Fruit fly (Drosophila melanogaster) whole organism, embryonic: ENCODE measurements around the gene CG43693.

Experiments used
- Adf1 ChIP-seq: fragments of 200-800 bp; sonication (Bioruptor generic); IDR thresholded peaks from 2 replicates; pipeline ENCODE4 v1.3.6; 2022; ENCODE audit warnings: missing biosample characterization, missing genetic modification characterization
- Aef1 ChIP-seq: fragments of 200-800 bp; sonication (Bioruptor generic); IDR thresholded peaks from 3 replicates; pipeline ENCODE4 v1.3.6; 2022; ENCODE audit warnings: missing biosample characterization, missing genetic modification characterization
- CG13287 ChIP-seq: fragments of 200-800 bp; sonication (Bioruptor generic); IDR thresholded peaks from 2 replicates; pipeline ENCODE4 v1.3.6; 2022; ENCODE audit warnings: missing biosample characterization, missing genetic modification characterization; ENCODE audit not compliant: partially characterized antibody
- CG13624 ChIP-seq: fragments of 200-800 bp; sonication (Bioruptor generic); optimal IDR thresholded peaks from 2 replicates; lab custom pipeline; 2016; ENCODE audit warnings: missing biosample characterization, missing genetic modification characterization
- CG15514 ChIP-seq: fragments of 200-800 bp; sonication (Bioruptor generic); optimal IDR thresholded peaks from 3 replicates; lab custom pipeline; 2017; ENCODE audit warnings: missing biosample characterization, missing genetic modification characterization, mild to moderate bottlenecking, moderate library complexity, missing genetic modification reagents
- CG1832 ChIP-seq: fragments of 200-800 bp; sonication (Bioruptor generic); optimal IDR thresholded peaks from 2 replicates; lab custom pipeline; 2017; ENCODE audit warnings: missing biosample characterization, mild to moderate bottlenecking, missing genetic modification characterization, inconsistent platforms
- CG2199 ChIP-seq: fragments of 200-800 bp; sonication (Bioruptor generic); IDR thresholded peaks from 3 replicates; pipeline ENCODE4 v1.3.6; 2022; ENCODE audit warnings: missing biosample characterization, missing genetic modification characterization
- CG3163 ChIP-seq: fragments of 200-800 bp; sonication (Bioruptor generic); optimal IDR thresholded peaks from 3 replicates; lab custom pipeline; 2016; ENCODE audit warnings: missing biosample characterization, missing genetic modification characterization
- CG32532 ChIP-seq: fragments of 200-800 bp; sonication (Bioruptor generic); IDR thresholded peaks from 2 replicates; pipeline ENCODE4 v1.3.6; 2022; ENCODE audit warnings: missing biosample characterization, missing genetic modification characterization
- CG32767 ChIP-seq: fragments of 200-800 bp; sonication (Bioruptor generic); IDR thresholded peaks from 2 replicates; pipeline ENCODE4 v1.3.6; 2022; ENCODE audit warnings: missing biosample characterization, missing genetic modification characterization
- CG32772 ChIP-seq: fragments of 200-800 bp; sonication (Bioruptor generic); IDR thresholded peaks from 2 replicates; pipeline ENCODE4 v1.3.6; 2022; ENCODE audit warnings: missing biosample characterization, missing genetic modification characterization
- CG4360 ChIP-seq: fragments of 200-800 bp; sonication (Bioruptor generic); IDR thresholded peaks from 2 replicates; pipeline ENCODE4 v1.3.6; 2022; ENCODE audit warnings: missing biosample characterization, missing genetic modification characterization
- CG6791 ChIP-seq: fragments of 200-800 bp; sonication (Bioruptor generic); IDR thresholded peaks from 3 replicates; pipeline ENCODE4 v1.3.6; 2022; ENCODE audit warnings: missing biosample characterization, missing genetic modification characterization; ENCODE audit not compliant: partially characterized antibody
- CG9876 ChIP-seq: fragments of 200-800 bp; sonication (Bioruptor generic); optimal IDR thresholded peaks from 2 replicates; lab custom pipeline; 2016; ENCODE audit warnings: missing biosample characterization, missing genetic modification characterization
- CTCF ChIP-seq: fragments of 200-800 bp; sonication (Bioruptor generic); optimal IDR thresholded peaks from 2 replicates; lab custom pipeline; 2017; ENCODE audit warnings: missing biosample characterization, mild to moderate bottlenecking, missing genetic modification characterization, moderate library complexity
- D19B ChIP-seq: fragments of 200-800 bp; sonication (Bioruptor generic); optimal IDR thresholded peaks from 2 replicates; lab custom pipeline; 2017; ENCODE audit warnings: missing biosample characterization, mild to moderate bottlenecking, missing genetic modification characterization
- Deaf1 ChIP-seq: fragments of 200-800 bp; optimal IDR thresholded peaks from 3 replicates; lab custom pipeline; 2019; ENCODE audit warnings: missing biosample characterization, mild to moderate bottlenecking, missing genetic modification characterization, moderate library complexity
- Drgx ChIP-seq: fragments of 200-800 bp; sonication (Bioruptor generic); IDR thresholded peaks from 2 replicates; pipeline ENCODE4 v1.3.6; 2022; ENCODE audit warnings: missing biosample characterization, missing genetic modification characterization
- ERR ChIP-seq: fragments of 200-800 bp; sonication (Bioruptor generic); optimal IDR thresholded peaks from 2 replicates; lab custom pipeline; 2016; ENCODE audit warnings: missing biosample characterization, missing genetic modification characterization
- Eip74EF ChIP-seq, 2 experiments: fragments of 200-800 bp in 1 of 2; fragments of >200 bp in 1 of 2; sonication (Bioruptor generic) in 1 of 2; optimal IDR thresholded peaks; 2 replicates each; lab custom pipeline; 2017 to 2019; ENCODE audit warnings: missing biosample characterization in 2 of 2, missing genetic modification characterization in 2 of 2, mild to moderate bottlenecking in 1 of 2, moderate library complexity in 1 of 2
- HLH3B ChIP-seq: fragments of 200-800 bp; sonication (Bioruptor generic); IDR thresholded peaks from 2 replicates; pipeline ENCODE4 v1.3.6; 2022; ENCODE audit warnings: missing biosample characterization, missing genetic modification characterization
- HLH4C ChIP-seq: fragments of 200-800 bp; sonication (Bioruptor generic); IDR thresholded peaks from 3 replicates; pipeline ENCODE4 v1.3.6; 2022; ENCODE audit warnings: missing biosample characterization, missing genetic modification characterization; ENCODE audit not compliant: partially characterized antibody
- MBD-R2 ChIP-seq: fragments of 200-800 bp; sonication (Bioruptor generic); IDR thresholded peaks from 2 replicates; pipeline ENCODE4 v1.3.6; 2022; ENCODE audit warnings: missing biosample characterization, missing genetic modification characterization
- Meics ChIP-seq: fragments of 200-800 bp; sonication (Bioruptor generic); optimal IDR thresholded peaks from 2 replicates; lab custom pipeline; 2017; ENCODE audit warnings: missing biosample characterization, mild to moderate bottlenecking, missing genetic modification characterization
- Mrtf ChIP-seq: fragments of 200-800 bp; sonication (Bioruptor generic); IDR thresholded peaks from 3 replicates; pipeline ENCODE4 v1.3.6; 2022; ENCODE audit warnings: missing biosample characterization, missing genetic modification characterization
- NC2β ChIP-seq: fragments of 200-800 bp; sonication (Bioruptor generic); optimal IDR thresholded peaks from 2 replicates; lab custom pipeline; 2016; ENCODE audit warnings: missing biosample characterization, missing genetic modification characterization
- Nf-YA ChIP-seq: fragments of 200-800 bp; sonication (Bioruptor generic); IDR thresholded peaks from 2 replicates; pipeline ENCODE4 v1.3.6; 2022; ENCODE audit warnings: missing biosample characterization, missing genetic modification characterization
- Nf-YC ChIP-seq: fragments of 200-800 bp; optimal IDR thresholded peaks from 3 replicates; lab custom pipeline; 2019; ENCODE audit warnings: missing biosample characterization, mild to moderate bottlenecking, missing genetic modification characterization, moderate library complexity
- Scr ChIP-seq: fragments of 200-800 bp; sonication (Bioruptor generic); IDR thresholded peaks from 2 replicates; pipeline ENCODE4 v1.3.6; 2022; ENCODE audit warnings: missing biosample characterization, missing genetic modification characterization; ENCODE audit not compliant: partially characterized antibody
- Stat92E ChIP-seq, 3 experiments: fragments of >200 bp in 2 of 3; fragments of 200-800 bp in 1 of 3; sonication (Bioruptor generic) in 1 of 3; optimal IDR thresholded peaks; 2 replicates each; lab custom pipeline; 2017 to 2019; ENCODE audit warnings: missing biosample characterization in 3 of 3, missing genetic modification characterization in 3 of 3, mild to moderate bottlenecking in 1 of 3, moderate library complexity in 1 of 3
- Vsx1 ChIP-seq: fragments of 200-800 bp; sonication (Bioruptor generic); optimal IDR thresholded peaks from 2 replicates; lab custom pipeline; 2017; ENCODE audit warnings: missing biosample characterization, mild to moderate bottlenecking, missing genetic modification characterization, missing genetic modification reagents
- ase ChIP-seq: fragments of 200-800 bp; sonication (Bioruptor generic); IDR thresholded peaks from 3 replicates; pipeline ENCODE4 v1.3.6; 2022; ENCODE audit warnings: missing biosample characterization, missing genetic modification characterization
- bsh ChIP-seq, 2 experiments: fragments of 200-800 bp; sonication (Bioruptor generic); optimal IDR thresholded peaks; 2 replicates each; lab custom pipeline; 2017 to 2018; ENCODE audit warnings: mild to moderate bottlenecking in 2 of 2, missing biosample characterization in 2 of 2, missing genetic modification characterization in 2 of 2, moderate library complexity in 1 of 2
- ci ChIP-seq: fragments of 200-800 bp; sonication (Bioruptor generic); IDR thresholded peaks from 3 replicates; pipeline ENCODE4 v1.3.6; 2022; ENCODE audit warnings: missing biosample characterization, missing genetic modification characterization
- croc ChIP-seq: fragments of 200-800 bp; sonication (Bioruptor generic); conservative IDR thresholded peaks from 3 replicates; pipeline ENCODE4 v1.3.6; 2022; ENCODE audit warnings: missing biosample characterization, missing genetic modification characterization
- crol ChIP-seq: fragments of 200-800 bp; sonication (Bioruptor generic); IDR thresholded peaks from 2 replicates; pipeline ENCODE4 v1.3.6; 2022; ENCODE audit warnings: missing biosample characterization, missing genetic modification characterization
- da ChIP-seq: fragments of 200-800 bp; sonication (Bioruptor generic); optimal IDR thresholded peaks from 2 replicates; lab custom pipeline; 2016; ENCODE audit warnings: missing biosample characterization, missing genetic modification characterization
- ewg ChIP-seq: fragments of 200-800 bp; sonication (Bioruptor generic); optimal IDR thresholded peaks from 3 replicates; lab custom pipeline; 2017; ENCODE audit warnings: mild to moderate bottlenecking, missing biosample characterization, missing genetic modification reagents, missing genetic modification characterization
- fru ChIP-seq: fragments of >200 bp; optimal IDR thresholded peaks from 2 replicates; lab custom pipeline; 2017
- hbn ChIP-seq: fragments of 200-800 bp; sonication (Bioruptor generic); IDR thresholded peaks from 2 replicates; pipeline ENCODE4 v1.3.6; 2022; ENCODE audit warnings: missing biosample characterization, missing genetic modification characterization; ENCODE audit not compliant: partially characterized antibody
- nau ChIP-seq: fragments of 200-800 bp; sonication (Bioruptor generic); optimal IDR thresholded peaks from 3 replicates; lab custom pipeline; 2017; ENCODE audit warnings: missing biosample characterization, mild to moderate bottlenecking, missing genetic modification characterization, missing genetic modification reagents
- nerfin-1 ChIP-seq: fragments of 200-800 bp; sonication (Bioruptor generic); optimal IDR thresholded peaks from 3 replicates; lab custom pipeline; 2019; ENCODE audit warnings: missing biosample characterization, mild to moderate bottlenecking, missing genetic modification characterization, moderate library complexity
- odd ChIP-seq: fragments of 200-800 bp; sonication (Bioruptor generic); optimal IDR thresholded peaks from 2 replicates; lab custom pipeline; 2017; ENCODE audit warnings: missing biosample characterization, mild to moderate bottlenecking, missing genetic modification characterization
- otp ChIP-seq: fragments of 200-800 bp; sonication (Bioruptor generic); IDR thresholded peaks from 3 replicates; pipeline ENCODE4, ENCODE4 v1.3.6; 2022; ENCODE audit warnings: missing biosample characterization, missing genetic modification characterization
- p53 ChIP-seq: fragments of 200-800 bp; sonication (Bioruptor generic); optimal IDR thresholded peaks from 2 replicates; lab custom pipeline; 2016; ENCODE audit warnings: missing biosample characterization, missing genetic modification characterization
- pan ChIP-seq, 4 experiments: fragments of >200 bp in 3 of 4; fragments of 200-800 bp in 1 of 4; sonication (Bioruptor generic) in 1 of 4; optimal IDR thresholded peaks in 3 of 4; IDR thresholded peaks in 1 of 4; 2 replicates each; pipeline versions ENCODE4 v1.3.6 to Lab custom; 2017 to 2022; ENCODE audit warnings: missing biosample characterization in 2 of 4, missing genetic modification characterization in 2 of 4, mixed read lengths in 1 of 4
- sd ChIP-seq: fragments of 200-800 bp; sonication (Bioruptor generic); optimal IDR thresholded peaks from 3 replicates; lab custom pipeline; 2018; ENCODE audit warnings: missing biosample characterization, mild to moderate bottlenecking, missing genetic modification characterization, moderate library complexity
- sens ChIP-seq: fragments of 200-800 bp; sonication (Bioruptor generic); peaks from one replicate; lab custom pipeline; 2016; ENCODE audit warnings: missing biosample characterization, missing genetic modification characterization
- sob ChIP-seq: fragments of 200-800 bp; sonication (Bioruptor generic); IDR thresholded peaks from 2 replicates; pipeline ENCODE4 v1.3.6; 2022; ENCODE audit warnings: missing biosample characterization, missing genetic modification characterization
- yki ChIP-seq: fragments of >200 bp; optimal IDR thresholded peaks from 3 replicates; lab custom pipeline; 2018

CG43693 gene

dm6 chr3L:11010410-11010827 lies 40.8 kb downstream of the CG43693 start (continued):
- TF ChIP-seq CG2199 (GFP tag; lab: Robert Waterston, UW), result peak; percentile 73; the same call in 1 of the 3 replicates
- TF ChIP-seq da (GFP tag; lab: Kevin White, UChicago), result peak; percentile 51
- peak; percentile 91 for TF ChIP-seq sd (tag; lab: Kevin White, UChicago)
- TF ChIP-seq nerfin-1 (tag; lab: Kevin White, UChicago), result peak; percentile 100
- no peak for TF ChIP-seq otp (GFP tag; lab: Robert Waterston, UW)
- TF ChIP-seq Meics, result no peak
- TF ChIP-seq Vsx1 (GFP tag; lab: Kevin White, UChicago), result peak; percentile 3
- TF ChIP-seq ase, result peak; percentile 59; the same call in 2 of the 3 replicates
- peak; percentile 25 for TF ChIP-seq CG13624 (GFP tag; lab: Kevin White, UChicago)
- TF ChIP-seq NC2β (GFP tag; lab: Kevin White, UChicago), result peak; percentile 40
- TF ChIP-seq sob, result peak; percentile 55
- no peak for TF ChIP-seq fru (lab: Kevin White, UChicago)
- TF ChIP-seq ci (GFP tag; lab: Robert Waterston, UW), result peak; percentile 80
- peak; percentile 61 for TF ChIP-seq CG1832 (GFP tag; lab: Kevin White, UChicago)
- no peak for TF ChIP-seq odd (GFP tag; lab: Kevin White, UChicago)
- TF ChIP-seq CG32532 (GFP tag; lab: Robert Waterston, UW), result peak; percentile 53; the same call in 1 of the 2 replicates
- peak; percentile 41; the same call in 1 of the 2 replicates for TF ChIP-seq crol
- TF ChIP-seq MBD-R2, result 0 out of 2 replicates have a peak, but pooled peaks have one; percentile 28
- TF ChIP-seq p53, result no peak
- TF ChIP-seq CG32767 (GFP tag; lab: Robert Waterston, UW), result 0 out of 2 replicates have a peak, but pooled peaks have one; percentile 24
- TF ChIP-seq CG15514 (GFP tag; lab: Kevin White, UChicago), result no peak
- TF ChIP-seq hbn (GFP tag; lab: Robert Waterston, UW), result peak; percentile 45; the same call in 1 of the 2 replicates
- no peak for TF ChIP-seq HLH3B (GFP tag; lab: Robert Waterston, UW)
- no peak for TF ChIP-seq Mrtf (GFP tag; lab: Robert Waterston, UW)
- TF ChIP-seq CG32772 (GFP tag; lab: Robert Waterston, UW), result peak; percentile 99
- no peak for TF ChIP-seq croc (GFP tag; lab: Robert Waterston, UW)
- no peak for TF ChIP-seq CTCF (GFP tag; lab: Kevin White, UChicago)
- TF ChIP-seq HLH4C (GFP tag; lab: Robert Waterston, UW), result peak; percentile 39; the same call in 2 of the 3 replicates
- peak; percentile 80 for TF ChIP-seq CG4360 (GFP tag; lab: Robert Waterston, UW)
- peak; percentile 86 for TF ChIP-seq Aef1 (GFP tag; lab: Robert Waterston, UW)
- TF ChIP-seq Nf-YA (GFP tag; lab: Robert Waterston, UW), result peak; percentile 84
- TF ChIP-seq ERR (GFP tag; lab: Kevin White, UChicago), result no peak
- peak; percentile 54; the same call in 1 of the 2 replicates for TF ChIP-seq CG13287 (GFP tag; lab: Robert Waterston, UW)
- peak; percentile 25 for TF ChIP-seq ewg (GFP tag; lab: Kevin White, UChicago)
- TF ChIP-seq CG3163 (GFP tag; lab: Kevin White, UChicago), result peak; percentile 69
- TF ChIP-seq CG9876 (GFP tag; lab: Kevin White, UChicago), result no peak
- peak; percentile 1 for TF ChIP-seq nau (GFP tag; lab: Kevin White, UChicago)
- TF ChIP-seq Drgx (GFP tag; lab: Robert Waterston, UW), result peak; percentile 95
- peak; percentile 80 for TF ChIP-seq Deaf1
- TF ChIP-seq sens (GFP tag; lab: Kevin White, UChicago), result peak; percentile 79
- no peak for TF ChIP-seq D19B (GFP tag; lab: Kevin White, UChicago)
- TF ChIP-seq CG6791 (GFP tag; lab: Robert Waterston, UW), result peak; percentile 62; the same call in 2 of the 3 replicates
- no peak; the same call in none of the 2 replicates for TF ChIP-seq Scr (GFP tag; lab: Robert Waterston, UW)
- TF ChIP-seq Eip74EF (GFP tag; optimal IDR thresholded peaks at IDR 0.05; lab: Kevin White, UChicago), result peak in 1 of 2 experiments; percentile 76
- no peak for TF ChIP-seq pan (optimal IDR thresholded peaks at IDR 0.05; lab: Kevin White, UChicago)
- TF ChIP-seq pan (GFP tag; optimal IDR thresholded peaks at IDR 0.05 in 1 of 2, IDR thresholded peaks at IDR 0.05 in 1 of 2), result peak in 1 of 2 experiments; percentile 48
- TF ChIP-seq Nf-YC, result peak; percentile 98
- peak; percentile 98 for TF ChIP-seq yki (lab: Kevin White, UChicago)
- peak; percentile 89 for TF ChIP-seq Adf1 (GFP tag; lab: Robert Waterston, UW)
- TF ChIP-seq bsh (GFP tag; optimal IDR thresholded peaks at IDR 0.05; lab: Kevin White, UChicago), result peak in 1 of 2 experiments; percentile 96
- TF ChIP-seq Stat92E (GFP tag; optimal IDR thresholded peaks at IDR 0.05; lab: Kevin White, UChicago), result peak in 1 of 3 experiments; percentile 8
